Worm (Caenorhabditis elegans) whole organism, late embryonic: ENCODE measurements around the gene Y22D7AL.3.

Experiments
- C08G9.2 ChIP-seq: sonication (generic microtip); optimal IDR thresholded peaks from 2 replicates; lab custom pipeline; 2016; ENCODE audit warnings: mild to moderate bottlenecking, missing genetic modification characterization, moderate library complexity, missing compliant biosample characterization
- K09A11.1 ChIP-seq: sonication (generic microtip); optimal IDR thresholded peaks from 2 replicates; lab custom pipeline; 2017; ENCODE audit warnings: antibody characterized with exemption, mild to moderate bottlenecking, missing genetic modification characterization, missing compliant biosample characterization; ENCODE audit not compliant: insufficient read depth
- ama-1 ChIP-seq: fragments of 150-350 bp; optimal IDR thresholded peaks from 2 replicates; lab custom pipeline; 2014
- ceh-48 ChIP-seq: sonication (generic microtip); optimal IDR thresholded peaks from 2 replicates; lab custom pipeline; 2016; ENCODE audit warnings: missing genetic modification characterization, inconsistent platforms, missing compliant biosample characterization
- elt-2 ChIP-seq: sonication (generic microtip); optimal IDR thresholded peaks from 2 replicates; lab custom pipeline; 2016; ENCODE audit warnings: missing genetic modification reagents, missing genetic modification characterization, missing compliant biosample characterization
- fax-1 ChIP-seq: sonication (generic microtip); optimal IDR thresholded peaks from 2 replicates; lab custom pipeline; 2016; ENCODE audit warnings: missing genotype, missing genetic modification characterization, missing compliant biosample characterization
- hlh-30 ChIP-seq: sonication (generic microtip); optimal IDR thresholded peaks from 2 replicates; lab custom pipeline; 2017; ENCODE audit warnings: antibody characterized with exemption, missing genetic modification characterization, missing compliant biosample characterization; ENCODE audit not compliant: insufficient read depth
- nhr-11 ChIP-seq: fragments of 150-350 bp; optimal IDR thresholded peaks from 2 replicates; lab custom pipeline; 2014; ENCODE audit warnings: missing biosample characterization, missing genetic modification characterization
- nhr-232 ChIP-seq: sonication (generic microtip); optimal IDR thresholded peaks from 2 replicates; lab custom pipeline; 2016; ENCODE audit warnings: missing genetic modification characterization, missing compliant biosample characterization
- pha-4 ChIP-seq: fragments of 150-350 bp; optimal IDR thresholded peaks from 2 replicates; lab custom pipeline; 2018; ENCODE audit warnings: missing biosample characterization, missing genetic modification reagents, missing genetic modification characterization
- sox-4 ChIP-seq: sonication (generic microtip); optimal IDR thresholded peaks from 2 replicates; lab custom pipeline; 2017; ENCODE audit warnings: mild to moderate bottlenecking, missing genetic modification characterization, inconsistent platforms, missing compliant biosample characterization

- no peak for TF ChIP-seq elt-2 (tag; lab: Kevin White, UChicago)
- no peak for TF ChIP-seq fax-1
- TF ChIP-seq pha-4 (tag; lab: Kevin White, UChicago), result no peak
- no peak for TF ChIP-seq nhr-232 (tag; lab: Kevin White, UChicago)
- TF ChIP-seq hlh-30 (tag; lab: Kevin White, UChicago), result no peak
- no peak for TF ChIP-seq nhr-11
- TF ChIP-seq K09A11.1 (tag; lab: Kevin White, UChicago), result no peak
- no peak for TF ChIP-seq sox-4 (tag; lab: Kevin White, UChicago)
- no peak for TF ChIP-seq ama-1 (lab: Kevin White, UChicago)
- TF ChIP-seq ceh-48, result no peak
- TF ChIP-seq C08G9.2 (tag; lab: Kevin White, UChicago), result no peak
Measured at ce11 chrIII:1613933-1614332, 27.3 kb upstream of the Y22D7AL.3 start, which contains the start of gene Y22D7AL.9.
